Worm (Caenorhabditis elegans) whole organism, L4/young adult: Measurements from ENCODE around the gene spe-49.

Experiments used
- W03F9.2 ChIP-seq: fragments of 150-350 bp; optimal IDR thresholded peaks from 2 replicates; lab custom pipeline; 2014; ENCODE audit warnings: missing biosample characterization, missing genetic modification characterization
- him-1 ChIP-seq: sonication (generic microtip); optimal IDR thresholded peaks from 2 replicates; lab custom pipeline; 2016; ENCODE audit warnings: missing genotype, missing genetic modification reagents, missing genetic modification characterization, missing compliant biosample characterization

DNA sequence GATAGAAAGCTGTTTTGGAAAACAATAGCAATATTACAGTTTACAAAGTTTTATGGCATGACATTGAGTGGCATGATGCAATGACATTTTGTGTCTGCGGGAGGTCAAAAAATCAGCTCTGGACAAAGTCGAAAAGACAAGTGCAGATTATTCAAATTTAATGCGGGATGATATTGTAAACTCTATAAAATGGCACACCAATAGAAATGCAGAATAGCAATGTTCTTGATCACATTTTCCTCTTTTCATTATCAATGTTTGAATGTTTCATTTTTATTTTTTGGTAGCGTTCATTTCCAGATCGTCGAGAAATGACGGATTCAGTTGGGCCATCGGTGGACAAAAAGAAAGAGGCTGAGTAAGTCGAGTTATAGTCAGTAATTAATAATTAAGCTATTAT, 47.7 kb downstream of the spe-49 start, which contains the start of gene T28C12.2:
- no peak for TF ChIP-seq W03F9.2 (tag; lab: Kevin White, UChicago)
- TF ChIP-seq him-1 (tag; lab: Kevin White, UChicago) = no peak
